Worm (Caenorhabditis elegans) whole organism, midembryonic: Measurements from ENCODE around the gene C28F5.1.

Experiments used
- T22C8.4 ChIP-seq: fragments of 200-800 bp; sonication (Bioruptor generic); IDR thresholded peaks from 2 replicates; pipeline ENCODE4 v1.3.6; 2022; ENCODE audit warnings: missing genetic modification characterization, missing compliant biosample characterization
- cog-1 ChIP-seq: sonication (generic microtip); optimal IDR thresholded peaks from 2 replicates; lab custom pipeline; 2016; ENCODE audit warnings: missing genetic modification characterization, missing compliant biosample characterization
- flt-1 ChIP-seq: fragments of 200-800 bp; sonication (Bioruptor generic); IDR thresholded peaks from 2 replicates; pipeline ENCODE4 v1.3.6; 2022; ENCODE audit warnings: missing genetic modification characterization, missing compliant biosample characterization
- klf-2 ChIP-seq: fragments of 200-800 bp; sonication (Bioruptor generic); conservative IDR thresholded peaks from 2 replicates; pipeline ENCODE4 v1.3.6; 2022; ENCODE audit warnings: missing genetic modification reagents, missing genetic modification characterization, missing compliant biosample characterization
- med-1 ChIP-seq: sonication (generic microtip); optimal IDR thresholded peaks from 2 replicates; lab custom pipeline; 2017; ENCODE audit warnings: missing genetic modification characterization, mild to moderate bottlenecking, missing compliant biosample characterization, antibody characterized with exemption, missing genetic modification reagents; ENCODE audit not compliant: insufficient read depth
- ref-1 ChIP-seq: fragments of 200-800 bp; sonication (Bioruptor generic); conservative IDR thresholded peaks from 2 replicates; pipeline ENCODE4 v1.3.6; 2022; ENCODE audit warnings: missing genetic modification reagents, missing genetic modification characterization, missing compliant biosample characterization
- tab-1 ChIP-seq: fragments of 200-800 bp; sonication (Bioruptor generic); IDR thresholded peaks from 2 replicates; pipeline ENCODE4 v1.3.6; 2022; ENCODE audit warnings: missing genetic modification characterization, missing compliant biosample characterization
- ztf-23 ChIP-seq: fragments of 200-800 bp; sonication (Bioruptor generic); IDR thresholded peaks from 2 replicates; pipeline ENCODE4 v1.3.6; 2022; ENCODE audit warnings: missing genetic modification reagents, missing genetic modification characterization, missing compliant biosample characterization
- ztf-29 ChIP-seq: fragments of 200-800 bp; sonication (Bioruptor generic); IDR thresholded peaks from 2 replicates; pipeline ENCODE4 v1.3.6; 2022; ENCODE audit warnings: missing genetic modification reagents, missing genetic modification characterization, missing compliant biosample characterization

Gene C28F5.1

DNA sequence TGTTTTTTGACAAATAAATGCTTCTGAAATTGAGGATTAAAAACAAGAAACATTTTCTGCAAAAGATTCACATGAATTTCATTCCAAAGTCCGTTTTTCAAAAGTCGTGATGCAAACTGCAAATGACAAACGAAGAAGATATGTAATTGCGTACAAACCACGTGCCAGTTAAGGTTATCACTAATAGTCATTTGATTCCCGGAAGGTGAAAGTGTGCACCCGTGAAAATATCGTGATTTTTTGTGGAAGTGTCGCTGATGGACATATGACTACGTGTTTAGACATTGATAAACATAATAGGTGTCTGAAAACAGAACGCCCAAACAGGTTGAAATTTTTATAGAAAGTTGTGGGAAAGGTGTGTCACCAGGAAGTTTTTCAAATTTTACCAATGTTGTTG, 23.1 kb downstream of the C28F5.1 start:
- TF ChIP-seq ref-1 (GFP tag; lab: Robert Waterston, UW), result no peak

DNA sequence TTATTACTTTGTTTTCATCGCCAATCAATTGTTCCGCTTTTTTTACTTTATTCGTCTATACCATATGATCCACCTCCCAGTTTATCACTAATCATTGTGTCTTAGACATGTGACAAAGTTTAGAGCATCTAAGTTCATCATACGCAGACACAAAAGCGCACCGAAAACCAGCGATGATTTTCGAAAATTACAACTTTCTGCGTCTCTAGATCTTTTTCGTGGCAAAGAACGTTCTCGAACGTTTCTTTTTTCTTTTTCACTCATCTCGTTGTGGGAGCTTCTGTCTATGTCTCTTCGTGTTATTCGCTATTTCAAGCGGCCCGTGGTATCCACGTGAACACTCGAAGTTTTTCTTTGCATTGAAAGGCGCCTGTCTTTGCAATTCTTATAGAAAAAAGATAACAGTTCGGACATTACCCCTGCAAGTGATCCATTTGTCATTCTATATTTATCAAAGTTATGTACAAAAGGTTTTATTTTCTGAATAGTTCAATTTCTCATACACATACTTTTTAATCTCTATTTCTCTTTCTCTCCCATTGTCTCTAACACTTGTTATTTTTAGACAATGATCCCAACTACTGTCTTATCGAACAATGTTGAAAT, 24.1 kb downstream of the C28F5.1 start, which contains the start of gene ZK1290.5:
ZK1290.5 (plus strand) TSS at position 566 of the 606 bp plus-strand sequence.
- peak; percentile 5 for TF ChIP-seq cog-1
- TF ChIP-seq klf-2 (GFP tag; lab: Robert Waterston, UW), result no peak

DNA sequence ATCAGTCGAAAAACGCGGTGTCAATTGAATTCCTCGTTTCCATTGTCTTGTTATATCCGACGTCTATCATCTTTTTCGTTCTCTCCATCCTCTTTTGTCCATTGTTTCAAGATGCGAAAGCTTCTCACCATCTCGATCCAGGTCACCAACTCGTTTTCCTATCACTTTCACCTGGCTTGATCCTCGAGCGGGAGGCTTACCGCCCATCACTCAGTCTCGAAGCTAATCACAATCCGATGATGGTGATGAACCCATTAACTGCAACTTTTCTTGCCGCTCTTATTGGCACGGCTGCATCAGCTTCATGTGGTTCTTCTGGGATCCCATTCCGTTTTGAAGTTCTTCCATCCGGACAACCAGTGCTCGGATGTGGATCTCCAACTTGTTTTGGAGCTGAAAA, 25.8 kb downstream of the C28F5.1 start, which contains the start of gene wrt-1:
wrt-1 (plus strand) TSS at position 53 of the 400 bp plus-strand sequence.
- no peak for TF ChIP-seq med-1 (GFP tag; lab: Kevin White, UChicago)
- TF ChIP-seq tab-1 (GFP tag; lab: Robert Waterston, UW), result no peak
- no peak for TF ChIP-seq T22C8.4
- no peak for TF ChIP-seq cog-1
- TF ChIP-seq flt-1 (GFP tag; lab: Robert Waterston, UW), result no peak
- TF ChIP-seq ref-1 (GFP tag; lab: Robert Waterston, UW), result no peak
- no peak for TF ChIP-seq ztf-23 (GFP tag; lab: Robert Waterston, UW)

- TF ChIP-seq med-1 (GFP tag; lab: Kevin White, UChicago) (no peak), ztf-29 (no peak), ref-1 (GFP tag; lab: Robert Waterston, UW) (no peak), klf-2 (GFP tag; lab: Robert Waterston, UW) (no peak), ztf-23 (GFP tag; lab: Robert Waterston, UW) (no peak), cog-1 (no peak), T22C8.4 (no peak), tab-1 (GFP tag; lab: Robert Waterston, UW) (no peak), flt-1 (GFP tag; lab: Robert Waterston, UW) (no peak)
Measured at ce11 chrII:7531478-7531877, 26.4 kb downstream of the C28F5.1 start.

DNA sequence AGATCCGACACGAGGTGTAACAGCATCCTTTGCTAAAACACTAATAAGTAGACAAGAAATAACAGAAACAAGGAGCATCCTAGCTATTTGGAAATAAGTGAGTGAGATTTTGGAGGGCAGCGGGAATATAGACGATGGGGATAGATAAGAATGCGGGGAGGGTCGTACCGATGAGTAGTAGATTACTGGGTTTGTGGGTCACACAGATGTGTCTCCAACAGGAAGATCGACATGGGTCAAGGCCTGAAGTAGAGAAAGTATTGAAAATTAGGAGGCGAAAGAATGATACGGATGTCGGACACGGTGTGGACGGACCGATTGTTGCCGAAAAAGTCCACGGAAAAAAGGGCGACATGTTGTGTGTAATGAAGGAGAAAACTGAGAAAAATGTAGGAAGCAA, 29.3 kb downstream of the C28F5.1 start, which contains the start of gene wrt-10:
wrt-10 (minus strand) TSS at position 195 of the 400 bp plus-strand sequence.
- TF ChIP-seq flt-1 (GFP tag; lab: Robert Waterston, UW) (no peak), tab-1 (GFP tag; lab: Robert Waterston, UW) (no peak), ztf-23 (GFP tag; lab: Robert Waterston, UW) (no peak), med-1 (GFP tag; lab: Kevin White, UChicago) (no peak), ztf-29 (no peak), ref-1 (GFP tag; lab: Robert Waterston, UW) (no peak), klf-2 (GFP tag; lab: Robert Waterston, UW) (no peak), cog-1 (no peak), T22C8.4 (no peak)

DNA sequence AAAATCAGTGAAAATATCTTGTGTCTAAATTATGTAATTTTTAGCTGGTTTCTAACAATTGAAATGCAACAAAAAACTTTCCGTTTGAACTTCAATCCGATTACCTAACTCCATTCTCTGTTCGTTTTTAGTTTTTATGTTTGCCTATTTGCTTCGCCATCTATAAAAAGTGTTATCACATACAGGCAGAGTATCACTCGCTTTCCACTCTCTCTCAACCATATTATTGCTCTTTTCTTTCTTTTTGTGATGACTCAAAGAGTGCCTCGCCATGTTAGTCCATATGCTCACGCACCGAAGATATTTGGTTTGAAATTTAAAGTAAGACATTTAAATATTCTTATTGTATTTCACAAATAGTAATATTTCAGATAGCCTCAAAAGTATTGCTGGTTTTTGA, 29.8 kb downstream of the C28F5.1 start, which contains the start of gene ZK1290.13:
ZK1290.13 (plus strand) TSS at position 73 of the 400 bp plus-strand sequence.
- TF ChIP-seq klf-2 (GFP tag; lab: Robert Waterston, UW) (no peak), ref-1 (GFP tag; lab: Robert Waterston, UW) (no peak), med-1 (GFP tag; lab: Kevin White, UChicago) (no peak), T22C8.4 (no peak), ztf-23 (GFP tag; lab: Robert Waterston, UW) (no peak), ztf-29 (no peak), cog-1 (no peak), flt-1 (GFP tag; lab: Robert Waterston, UW) (no peak), tab-1 (GFP tag; lab: Robert Waterston, UW) (no peak)

DNA sequence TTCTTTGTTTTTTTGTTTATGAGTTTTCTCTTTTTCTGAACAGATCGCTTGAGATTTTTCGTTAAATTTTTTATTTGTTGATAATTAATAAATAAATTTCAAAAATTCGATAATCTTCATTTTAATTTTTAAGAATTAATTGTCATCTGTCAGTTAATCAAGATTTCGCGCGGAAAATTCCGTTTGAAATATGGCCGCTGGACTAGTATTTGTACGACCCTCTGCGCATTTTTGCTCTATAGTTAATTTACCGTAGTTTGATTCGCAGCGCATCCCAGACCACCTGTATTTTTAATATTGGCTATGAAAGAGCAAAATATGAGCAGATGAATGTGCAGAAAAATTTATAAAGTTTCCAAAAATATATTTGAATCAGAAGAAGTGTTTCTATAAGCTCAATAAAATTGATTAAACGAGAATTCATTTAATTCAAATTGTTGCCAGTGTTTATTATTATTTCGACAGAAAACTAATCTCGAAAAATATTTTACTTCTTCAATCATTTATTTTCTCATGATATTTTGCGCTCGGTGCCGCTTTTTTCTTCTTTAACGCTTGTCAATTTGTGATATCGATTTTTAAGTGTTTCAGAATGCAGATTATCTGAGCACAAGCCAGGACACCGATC, 32.6 kb downstream of the C28F5.1 start, which contains the start of gene nfi-1:
nfi-1 (plus strand) TSS at position 578 of the 628 bp plus-strand sequence.
- no peak for TF ChIP-seq cog-1
- no peak for TF ChIP-seq med-1 (GFP tag; lab: Kevin White, UChicago)
- no peak for TF ChIP-seq T22C8.4
- no peak for TF ChIP-seq ref-1 (GFP tag; lab: Robert Waterston, UW)
- TF ChIP-seq flt-1 (GFP tag; lab: Robert Waterston, UW), result no peak
- no peak for TF ChIP-seq ztf-29
- TF ChIP-seq tab-1 (GFP tag; lab: Robert Waterston, UW), result no peak
- no peak for TF ChIP-seq ztf-23 (GFP tag; lab: Robert Waterston, UW)
- TF ChIP-seq klf-2 (GFP tag; lab: Robert Waterston, UW), result no peak

DNA sequence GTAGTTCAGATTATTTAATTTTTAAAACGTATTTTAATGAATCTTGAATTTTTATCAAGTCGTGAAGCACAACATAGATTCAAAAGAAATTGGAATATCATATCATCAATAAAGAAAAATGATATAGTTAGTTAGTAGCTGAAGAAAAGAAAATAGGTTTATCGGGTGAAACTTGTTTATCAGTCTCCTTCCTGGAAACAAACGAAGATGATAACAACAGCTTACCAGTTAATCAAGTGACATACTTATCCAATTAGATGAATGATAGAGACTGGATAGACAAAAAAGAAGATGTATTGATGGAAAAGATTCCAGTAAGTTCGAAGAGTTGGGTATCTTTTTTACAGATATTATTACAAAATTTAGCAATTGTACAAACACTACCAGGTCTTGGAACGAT, 37.8 kb downstream of the C28F5.1 start:
- TF ChIP-seq flt-1 (GFP tag; lab: Robert Waterston, UW) (no peak), ztf-29 (no peak), ref-1 (GFP tag; lab: Robert Waterston, UW) (no peak), med-1 (GFP tag; lab: Kevin White, UChicago) (no peak), klf-2 (GFP tag; lab: Robert Waterston, UW) (no peak), cog-1 (no peak), ztf-23 (GFP tag; lab: Robert Waterston, UW) (no peak), T22C8.4 (no peak)

DNA sequence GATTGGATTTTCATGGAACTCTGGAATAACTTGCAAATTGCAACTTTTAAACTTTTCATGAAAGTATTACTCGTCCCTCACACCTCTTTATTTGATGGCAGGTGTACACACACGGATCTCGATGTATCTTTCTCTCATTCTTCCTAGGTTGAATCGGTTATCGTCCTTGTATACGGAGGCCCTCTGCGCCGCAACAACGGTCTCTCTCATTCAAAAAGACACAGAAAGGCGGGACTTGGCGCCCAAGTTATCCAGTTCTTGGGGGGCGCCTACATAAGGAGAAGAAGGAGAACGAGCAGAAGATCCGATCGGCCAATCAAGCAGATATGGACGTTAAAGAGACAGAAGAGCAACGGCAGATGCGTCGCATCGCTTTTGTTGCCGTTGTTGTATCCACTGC, 38.7 kb downstream of the C28F5.1 start, which contains the start of gene rol-8:
rol-8 (plus strand) TSS at position 301 of the 400 bp plus-strand sequence.
- TF ChIP-seq klf-2 (GFP tag; lab: Robert Waterston, UW), result no peak
- TF ChIP-seq tab-1 (GFP tag; lab: Robert Waterston, UW), result no peak
- no peak for TF ChIP-seq ref-1 (GFP tag; lab: Robert Waterston, UW)
- TF ChIP-seq T22C8.4, result no peak
- TF ChIP-seq flt-1 (GFP tag; lab: Robert Waterston, UW), result no peak
- TF ChIP-seq ztf-29, result no peak
- no peak for TF ChIP-seq med-1 (GFP tag; lab: Kevin White, UChicago)
- TF ChIP-seq cog-1, result no peak
